Worm (Caenorhabditis elegans): Measurements from ENCODE around the gene ZK262.19.

- TF ChIP-seq fkh-10 (GFP tag; optimal IDR thresholded peaks at IDR 0.05) = no peak
- no peak for TF ChIP-seq aly-2 (tag; optimal IDR thresholded peaks at IDR 0.05)
- no peak for TF ChIP-seq snpc-4 (tag; optimal IDR thresholded peaks at IDR 0.05)
- TF ChIP-seq hmg-11 (tag; optimal IDR thresholded peaks at IDR 0.05) = no peak
- no peak for TF ChIP-seq ztf-11 (tag; optimal IDR thresholded peaks at IDR 0.05)
- TF ChIP-seq fos-1 (tag; optimal IDR thresholded peaks at IDR 0.05) = no peak
- TF ChIP-seq nhr-11 (tag; optimal IDR thresholded peaks at IDR 0.05) = no peak
- TF ChIP-seq egl-27 (tag; optimal IDR thresholded peaks at IDR 0.05) = no peak
Measured at ce11 chrV:18410142-18410541, 15.3 kb downstream of the ZK262.19 start, which contains the start of gene srh-207.

Data from whole organism, L3 larva.